Worm (Caenorhabditis elegans) whole organism, young adult: ENCODE results near the gene Y57A10C.8.

Source experiments
- F10E7.11 ChIP-seq: sonication (generic microtip); optimal IDR thresholded peaks from 2 replicates; lab custom pipeline; 2017; ENCODE audit warnings: mild to moderate bottlenecking, missing genetic modification characterization, moderate library complexity, missing compliant biosample characterization
- F23B12.7 ChIP-seq: sonication (generic microtip); optimal IDR thresholded peaks from 2 replicates; lab custom pipeline; 2017; ENCODE audit warnings: missing genetic modification characterization, mild to moderate bottlenecking, missing compliant biosample characterization, antibody characterized with exemption, moderate library complexity; ENCODE audit not compliant: insufficient read depth
- F55B11.4 ChIP-seq: sonication (generic microtip); optimal IDR thresholded peaks from 2 replicates; lab custom pipeline; 2016; ENCODE audit warnings: missing compliant biosample characterization, missing genetic modification characterization, borderline replicate concordance; ENCODE audit not compliant: insufficient read depth
- attf-6 ChIP-seq: fragments of 200-800 bp; sonication (Bioruptor generic); IDR thresholded peaks from 2 replicates; pipeline ENCODE4 v1.3.6; 2022; ENCODE audit warnings: missing genetic modification reagents, missing genetic modification characterization, missing compliant biosample characterization
- lsl-1 ChIP-seq: fragments of 200-800 bp; sonication (Bioruptor generic); optimal IDR thresholded peaks from 2 replicates; lab custom pipeline; 2018; ENCODE audit warnings: mild to moderate bottlenecking, missing genetic modification characterization, moderate library complexity, missing compliant biosample characterization
- nhr-90 ChIP-seq: sonication (generic microtip); optimal IDR thresholded peaks from 2 replicates; lab custom pipeline; 2016; ENCODE audit warnings: missing genotype, mild to moderate bottlenecking, missing genetic modification characterization, missing compliant biosample characterization
- pha-4 ChIP-seq: fragments of 150-350 bp; sonication (generic microtip); optimal IDR thresholded peaks from 2 replicates; lab custom pipeline; 2014; ENCODE audit warnings: missing biosample characterization, missing genetic modification reagents, missing genetic modification characterization
- sdz-38 ChIP-seq: sonication (generic microtip); optimal IDR thresholded peaks from 2 replicates; lab custom pipeline; 2016; ENCODE audit warnings: missing genotype, missing genetic modification characterization, missing compliant biosample characterization
- snpc-1.3 ChIP-seq: sonication (generic microtip); optimal IDR thresholded peaks from 2 replicates; lab custom pipeline; 2017; ENCODE audit warnings: missing genetic modification characterization, mild to moderate bottlenecking, missing compliant biosample characterization, antibody characterized with exemption, moderate library complexity, missing genotype, missing genetic modification reagents; ENCODE audit not compliant: insufficient read depth
- snpc-4 ChIP-seq, 5 experiments: fragments of 150-350 bp in 1 of 5; sonication (generic microtip) in 4 of 5; optimal IDR thresholded peaks; 2 replicates each; lab custom pipeline; 2014 to 2018; ENCODE audit warnings: missing genetic modification characterization in 5 of 5, missing biosample characterization in 3 of 5, antibody characterized with exemption in 2 of 5, mild to moderate bottlenecking in 2 of 5, missing compliant biosample characterization in 2 of 5, missing genotype in 2 of 5, moderate library complexity in 2 of 5, missing genetic modification reagents in 1 of 5
- zfh-2 ChIP-seq: fragments of 200-800 bp; sonication (Bioruptor generic); conservative IDR thresholded peaks from 2 replicates; pipeline ENCODE4 v1.3.6; 2022; ENCODE audit warnings: missing genetic modification reagents, missing genetic modification characterization, missing compliant biosample characterization

DNA sequence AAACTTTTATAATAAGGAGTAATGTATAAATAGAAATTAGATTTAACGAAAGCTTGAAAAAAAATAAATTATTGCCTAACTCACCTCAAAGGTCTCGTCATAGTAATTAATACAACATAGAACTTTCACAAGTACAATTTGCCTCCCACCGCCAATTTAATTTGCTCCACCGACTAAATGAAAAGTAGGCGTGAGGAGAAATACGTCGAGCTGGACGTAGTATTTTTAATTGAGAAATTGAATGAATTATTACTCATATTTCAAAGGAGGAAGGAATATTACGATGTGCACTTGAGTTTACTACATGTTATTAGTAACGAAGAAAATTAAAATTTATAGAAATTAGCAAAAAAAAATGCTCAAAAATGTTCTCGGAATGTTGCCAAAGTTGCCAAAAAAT lies 8.8 kb upstream of the Y57A10C.8 start, which contains the start of gene Y57A10C.9:
- TF ChIP-seq nhr-90 (no peak), snpc-1.3 (tag; lab: Kevin White, UChicago) (no peak), sdz-38 (tag; lab: Kevin White, UChicago) (no peak), F55B11.4 (tag; lab: Kevin White, UChicago) (no peak), attf-6 (GFP tag; lab: Robert Waterston, UW) (no peak), zfh-2 (no peak), F10E7.11 (tag; lab: Kevin White, UChicago) (no peak), snpc-4 (GFP tag; optimal IDR thresholded peaks at IDR 0.05; lab: Kevin White, UChicago) (no peak), snpc-4 (tag; optimal IDR thresholded peaks at IDR 0.05; lab: Kevin White, UChicago) (no peak), lsl-1 (GFP tag; lab: Kevin White, UChicago) (no peak), pha-4 (tag; lab: Kevin White, UChicago) (no peak), F23B12.7 (tag; lab: Kevin White, UChicago) (no peak)
